Worm (Caenorhabditis elegans) whole organism, mixed stage, embryonic: ENCODE measurements around the gene C07A12.18.
A peak's percentile ranks its signal among the peaks of the same experiment; 100 is the strongest.

ENCODE experiments used
- M03D4.4 ChIP-seq: sonication (generic microtip); optimal IDR thresholded peaks from 2 replicates; lab custom pipeline; 2017; ENCODE audit warnings: mild to moderate bottlenecking, missing genetic modification characterization, missing compliant biosample characterization
- bed-3 ChIP-seq: fragments of 200-800 bp; sonication (Bioruptor generic); optimal IDR thresholded peaks from 3 replicates; lab custom pipeline; 2018; ENCODE audit warnings: mild to moderate bottlenecking, missing genetic modification characterization, moderate library complexity, missing compliant biosample characterization
- blmp-1 ChIP-seq: fragments of 150-350 bp; optimal IDR thresholded peaks from 2 replicates; lab custom pipeline; 2014; ENCODE audit warnings: missing biosample characterization, missing genetic modification characterization
- ceh-39 ChIP-seq: fragments of 150-350 bp; optimal IDR thresholded peaks from 2 replicates; lab custom pipeline; 2014; ENCODE audit warnings: missing biosample characterization, missing genetic modification characterization
- ceh-83 ChIP-seq: fragments of 200-800 bp; sonication (Bioruptor generic); optimal IDR thresholded peaks from 2 replicates; lab custom pipeline; 2018; ENCODE audit warnings: mild to moderate bottlenecking, missing genetic modification characterization, missing compliant biosample characterization
- ces-1 ChIP-seq: fragments of 150-350 bp; optimal IDR thresholded peaks from 2 replicates; lab custom pipeline; 2014; ENCODE audit warnings: missing biosample characterization, missing genetic modification reagents, missing genetic modification characterization
- cnd-1 ChIP-seq: fragments of 200-800 bp; sonication (Bioruptor generic); optimal IDR thresholded peaks from 2 replicates; lab custom pipeline; 2018; ENCODE audit warnings: mild to moderate bottlenecking, missing genetic modification characterization, missing compliant biosample characterization
- drap-1 ChIP-seq: fragments of 200-800 bp; sonication (Bioruptor generic); optimal IDR thresholded peaks from 3 replicates; lab custom pipeline; 2018; ENCODE audit warnings: mild to moderate bottlenecking, missing genetic modification characterization, missing compliant biosample characterization
- elt-3 ChIP-seq: fragments of 150-350 bp; optimal IDR thresholded peaks from 2 replicates; lab custom pipeline; 2014; ENCODE audit warnings: missing biosample characterization, missing genetic modification characterization
- flh-1 ChIP-seq: fragments of 200-800 bp; sonication (Bioruptor generic); optimal IDR thresholded peaks from 2 replicates; lab custom pipeline; 2018; ENCODE audit warnings: mild to moderate bottlenecking, missing genetic modification characterization, moderate library complexity, missing compliant biosample characterization
- ham-2 ChIP-seq: fragments of 200-800 bp; sonication (Bioruptor generic); optimal IDR thresholded peaks from 2 replicates; lab custom pipeline; 2018; ENCODE audit warnings: mild to moderate bottlenecking, missing genetic modification characterization, missing compliant biosample characterization
- hlh-1 ChIP-seq: fragments of 150-350 bp; optimal IDR thresholded peaks from 2 replicates; lab custom pipeline; 2014; ENCODE audit warnings: missing biosample characterization, missing genetic modification reagents, missing genetic modification characterization
- lin-13 ChIP-seq: fragments of 150-350 bp; optimal IDR thresholded peaks from 2 replicates; lab custom pipeline; 2014; ENCODE audit warnings: missing biosample characterization, missing genetic modification characterization
- lin-32 ChIP-seq: fragments of 200-800 bp; sonication (Bioruptor generic); optimal IDR thresholded peaks from 2 replicates; lab custom pipeline; 2018; ENCODE audit warnings: mild to moderate bottlenecking, missing genetic modification characterization, missing compliant biosample characterization
- lsy-2 ChIP-seq: fragments of 150-350 bp; optimal IDR thresholded peaks from 2 replicates; lab custom pipeline; 2014; ENCODE audit warnings: missing biosample characterization, missing genetic modification characterization
- mab-5 ChIP-seq: fragments of 150-350 bp; optimal IDR thresholded peaks from 2 replicates; lab custom pipeline; 2014; ENCODE audit warnings: missing biosample characterization, missing genetic modification characterization
- mls-2 ChIP-seq: sonication (generic microtip); optimal IDR thresholded peaks from 2 replicates; lab custom pipeline; 2016; ENCODE audit warnings: mild to moderate bottlenecking, missing genetic modification characterization, moderate library complexity, missing compliant biosample characterization
- nhr-12 ChIP-seq: fragments of 150-350 bp; optimal IDR thresholded peaks from 2 replicates; lab custom pipeline; 2014; ENCODE audit warnings: missing biosample characterization, missing genetic modification characterization
- nhr-2 ChIP-seq: fragments of 150-350 bp; optimal IDR thresholded peaks from 2 replicates; lab custom pipeline; 2014; ENCODE audit warnings: missing biosample characterization, missing genetic modification characterization
- nhr-28 ChIP-seq: fragments of 150-350 bp; optimal IDR thresholded peaks from 2 replicates; lab custom pipeline; 2014; ENCODE audit warnings: missing biosample characterization, missing genetic modification characterization
- pha-4 ChIP-seq: fragments of 150-350 bp; optimal IDR thresholded peaks from 2 replicates; lab custom pipeline; 2018; ENCODE audit warnings: missing biosample characterization, missing genetic modification reagents, missing genetic modification characterization
- sem-2 ChIP-seq: fragments of 200-800 bp; sonication (Bioruptor generic); optimal IDR thresholded peaks from 2 replicates; lab custom pipeline; 2018; ENCODE audit warnings: mild to moderate bottlenecking, missing genetic modification characterization, missing compliant biosample characterization
- snpc-4 ChIP-seq: fragments of 150-350 bp; optimal IDR thresholded peaks from 2 replicates; lab custom pipeline; 2014; ENCODE audit warnings: missing biosample characterization, missing genetic modification characterization
- sptf-1 ChIP-seq: sonication (generic microtip); optimal IDR thresholded peaks from 2 replicates; lab custom pipeline; 2017; ENCODE audit warnings: mild to moderate bottlenecking, missing genetic modification characterization, moderate library complexity, missing compliant biosample characterization
- tbx-8 ChIP-seq: fragments of 200-800 bp; sonication (Bioruptor generic); optimal IDR thresholded peaks from 2 replicates; lab custom pipeline; 2018; ENCODE audit warnings: mild to moderate bottlenecking, missing genetic modification characterization, moderate library complexity, missing compliant biosample characterization
- unc-120 ChIP-seq: sonication (generic microtip); optimal IDR thresholded peaks from 2 replicates; lab custom pipeline; 2017; ENCODE audit warnings: missing genetic modification characterization, missing compliant biosample characterization; ENCODE audit not compliant: poor library complexity, severe bottlenecking
- unc-39 ChIP-seq: fragments of 150-350 bp; optimal IDR thresholded peaks from 2 replicates; lab custom pipeline; 2014; ENCODE audit warnings: missing biosample characterization, missing genetic modification characterization
- unc-62 ChIP-seq: fragments of 150-350 bp; optimal IDR thresholded peaks from 2 replicates; lab custom pipeline; 2014; ENCODE audit warnings: missing biosample characterization, missing genetic modification reagents, missing genetic modification characterization
- zip-8 ChIP-seq: fragments of 150-350 bp; optimal IDR thresholded peaks from 2 replicates; lab custom pipeline; 2014; ENCODE audit warnings: missing biosample characterization, missing genetic modification characterization

C07A12.18 gene

ce11 chrX:4549853-4550596, at the start of gene C07A12.18:
C07A12.18 (minus strand) TSS chrX:4549903.
- no peak for TF ChIP-seq M03D4.4
- TF ChIP-seq snpc-4 (tag; lab: Kevin White, UChicago): no peak
- TF ChIP-seq ham-2 (GFP tag; lab: Kevin White, UChicago): peak; percentile 11
- TF ChIP-seq pha-4 (tag; lab: Kevin White, UChicago): no peak
- TF ChIP-seq lin-32 (GFP tag; lab: Kevin White, UChicago): no peak
- TF ChIP-seq sptf-1: no peak

- TF ChIP-seq lin-13 (tag; lab: Kevin White, UChicago) (no peak), ham-2 (GFP tag; lab: Kevin White, UChicago) (no peak), drap-1 (GFP tag; lab: Kevin White, UChicago) (no peak), tbx-8 (GFP tag; lab: Kevin White, UChicago) (no peak), mls-2 (tag; lab: Kevin White, UChicago) (no peak), lin-32 (GFP tag; lab: Kevin White, UChicago) (no peak), nhr-12 (tag; lab: Kevin White, UChicago) (no peak), nhr-2 (tag; lab: Kevin White, UChicago) (no peak), cnd-1 (tag; lab: Kevin White, UChicago) (no peak), ceh-39 (tag; lab: Kevin White, UChicago) (no peak), ces-1 (no peak), snpc-4 (tag; lab: Kevin White, UChicago) (no peak), zip-8 (tag; lab: Kevin White, UChicago) (no peak), unc-120 (tag; lab: Kevin White, UChicago) (no peak), hlh-1 (no peak), unc-39 (no peak), pha-4 (tag; lab: Kevin White, UChicago) (no peak), mab-5 (tag; lab: Kevin White, UChicago) (no peak)
These were observed 47.7 kb upstream of the C07A12.18 start for ce11 chrX:4597419-4597818.

ce11 chrX:4592250-4592649, 42.5 kb upstream of the C07A12.18 start, which contains the start of gene flp-12:
flp-12 (minus strand) TSS chrX:4592350.
- TF ChIP-seq nhr-12 (tag; lab: Kevin White, UChicago): no peak
- no peak for TF ChIP-seq mab-5 (tag; lab: Kevin White, UChicago)
- TF ChIP-seq lin-32 (GFP tag; lab: Kevin White, UChicago): no peak
- TF ChIP-seq tbx-8 (GFP tag; lab: Kevin White, UChicago): no peak
- TF ChIP-seq hlh-1: no peak
- TF ChIP-seq ham-2 (GFP tag; lab: Kevin White, UChicago): no peak
- TF ChIP-seq ceh-83 (GFP tag; lab: Kevin White, UChicago): no peak
- TF ChIP-seq drap-1 (GFP tag; lab: Kevin White, UChicago): no peak
- no peak for TF ChIP-seq bed-3 (GFP tag; lab: Kevin White, UChicago)
- TF ChIP-seq unc-39: no peak
- no peak for TF ChIP-seq blmp-1
- no peak for TF ChIP-seq lsy-2
- no peak for TF ChIP-seq zip-8 (tag; lab: Kevin White, UChicago)
- TF ChIP-seq pha-4 (tag; lab: Kevin White, UChicago): no peak
- TF ChIP-seq unc-62 (GFP tag; lab: Kevin White, UChicago): no peak
- TF ChIP-seq M03D4.4: no peak
- TF ChIP-seq nhr-2 (tag; lab: Kevin White, UChicago): no peak
- no peak for TF ChIP-seq elt-3 (tag; lab: Kevin White, UChicago)
- TF ChIP-seq nhr-28: no peak

ce11 chrX:4588462-4588861, 38.8 kb upstream of the C07A12.18 start, which contains the start of gene lnp-1:
lnp-1 (plus strand) TSS chrX:4588762.
- no peak for TF ChIP-seq nhr-28
- no peak for TF ChIP-seq unc-120 (tag; lab: Kevin White, UChicago)
- no peak for TF ChIP-seq ham-2 (GFP tag; lab: Kevin White, UChicago)
- TF ChIP-seq lin-13 (tag; lab: Kevin White, UChicago): no peak
- no peak for TF ChIP-seq blmp-1
- no peak for TF ChIP-seq hlh-1
- TF ChIP-seq mab-5 (tag; lab: Kevin White, UChicago): no peak
- no peak for TF ChIP-seq elt-3 (tag; lab: Kevin White, UChicago)
- TF ChIP-seq zip-8 (tag; lab: Kevin White, UChicago): no peak
- TF ChIP-seq unc-62 (GFP tag; lab: Kevin White, UChicago): no peak
- TF ChIP-seq nhr-2 (tag; lab: Kevin White, UChicago): no peak
- TF ChIP-seq flh-1 (GFP tag; lab: Kevin White, UChicago): no peak
- TF ChIP-seq sem-2: no peak
- TF ChIP-seq M03D4.4: no peak
- TF ChIP-seq, all 35 proteins: peak for 0
